Worm (Caenorhabditis elegans) whole organism, early embryonic: ENCODE data around the gene nas-20.

ENCODE experiments used
- F13C5.2 ChIP-seq: sonication (generic microtip); optimal IDR thresholded peaks from 2 replicates; lab custom pipeline; 2017; ENCODE audit warnings: mild to moderate bottlenecking, missing genetic modification characterization, inconsistent platforms, missing compliant biosample characterization
- ama-1 ChIP-seq: fragments of 150-350 bp; optimal IDR thresholded peaks from 2 replicates; lab custom pipeline; 2014
- hmg-4 ChIP-seq: fragments of 200-800 bp; sonication (Bioruptor generic); optimal IDR thresholded peaks from 2 replicates; lab custom pipeline; 2018; ENCODE audit warnings: mild to moderate bottlenecking, missing genetic modification characterization, missing compliant biosample characterization

- TF ChIP-seq ama-1 (lab: Kevin White, UChicago): no peak
- TF ChIP-seq hmg-4 (GFP tag; lab: Kevin White, UChicago): no peak
- TF ChIP-seq F13C5.2 (tag; lab: Kevin White, UChicago): no peak
These were observed 48.1 kb upstream of the nas-20 start, which contains the start of the genes C55A6.11 and C55A6.7 for ce11 chrV:11520215-11520614.
